Worm (Caenorhabditis elegans) whole organism, young adult: Measurements from ENCODE around the gene ZK1086.2.
A peak's percentile ranks its signal among the peaks of the same experiment; 100 is the strongest.

ENCODE experiments used
- B0261.1 ChIP-seq: sonication (generic microtip); optimal IDR thresholded peaks from 2 replicates; lab custom pipeline; 2016; ENCODE audit warnings: mild to moderate bottlenecking, missing genetic modification characterization, moderate library complexity, missing compliant biosample characterization
- C06A6.2 ChIP-seq: fragments of 200-800 bp; sonication (Bioruptor generic); conservative IDR thresholded peaks from 2 replicates; pipeline ENCODE4 v1.3.6; 2022; ENCODE audit warnings: missing genetic modification characterization, missing compliant biosample characterization
- D2030.7 ChIP-seq: fragments of 200-800 bp; sonication (Bioruptor generic); IDR thresholded peaks from 2 replicates; pipeline ENCODE4 v1.3.6; 2022; ENCODE audit warnings: missing genetic modification reagents, missing genetic modification characterization, missing compliant biosample characterization
- F10E7.11 ChIP-seq: sonication (generic microtip); optimal IDR thresholded peaks from 2 replicates; lab custom pipeline; 2017; ENCODE audit warnings: mild to moderate bottlenecking, missing genetic modification characterization, moderate library complexity, missing compliant biosample characterization
- F22D6.2 ChIP-seq: sonication (generic microtip); optimal IDR thresholded peaks from 2 replicates; lab custom pipeline; 2016; ENCODE audit warnings: mild to moderate bottlenecking, missing genetic modification characterization, missing compliant biosample characterization
- F23B12.7 ChIP-seq: sonication (generic microtip); optimal IDR thresholded peaks from 2 replicates; lab custom pipeline; 2017; ENCODE audit warnings: missing genetic modification characterization, mild to moderate bottlenecking, missing compliant biosample characterization, antibody characterized with exemption, moderate library complexity; ENCODE audit not compliant: insufficient read depth
- F37B4.10 ChIP-seq: fragments of 200-800 bp; sonication (Bioruptor generic); IDR thresholded peaks from 2 replicates; pipeline ENCODE4 v1.3.6; 2022; ENCODE audit warnings: missing genetic modification characterization, missing compliant biosample characterization
- F57C9.4 ChIP-seq: sonication (generic microtip); optimal IDR thresholded peaks from 2 replicates; lab custom pipeline; 2017; ENCODE audit warnings: mild to moderate bottlenecking, missing genetic modification characterization, missing compliant biosample characterization
- K12H6.12 ChIP-seq: fragments of 200-800 bp; sonication (Bioruptor generic); optimal IDR thresholded peaks from 2 replicates; lab custom pipeline; 2018; ENCODE audit warnings: mild to moderate bottlenecking, missing genetic modification characterization, missing compliant biosample characterization
- T26A5.8 ChIP-seq: sonication (generic microtip); optimal IDR thresholded peaks from 2 replicates; lab custom pipeline; 2016; ENCODE audit warnings: missing genetic modification characterization, missing compliant biosample characterization
- Y53F4B.3 ChIP-seq: fragments of 200-800 bp; sonication (Bioruptor generic); IDR thresholded peaks from 2 replicates; pipeline ENCODE4 v1.3.6; 2022; ENCODE audit warnings: missing genetic modification reagents, missing genetic modification characterization, missing compliant biosample characterization
- Y67H2A.10 ChIP-seq: fragments of 200-800 bp; sonication (Bioruptor generic); conservative IDR thresholded peaks from 2 replicates; pipeline ENCODE4 v1.3.6; 2022; ENCODE audit warnings: missing genetic modification reagents, missing genetic modification characterization, missing compliant biosample characterization
- ZK185.1 ChIP-seq: sonication (generic microtip); optimal IDR thresholded peaks from 2 replicates; lab custom pipeline; 2016; ENCODE audit warnings: mild to moderate bottlenecking, missing genetic modification characterization, missing compliant biosample characterization; ENCODE audit not compliant: poor library complexity, severe bottlenecking
- aptf-2 ChIP-seq: fragments of 200-800 bp; sonication (Bioruptor generic); conservative IDR thresholded peaks from 2 replicates; pipeline ENCODE4 v1.3.6; 2022; ENCODE audit warnings: missing genetic modification reagents, missing genetic modification characterization, missing compliant biosample characterization
- attf-6 ChIP-seq: fragments of 200-800 bp; sonication (Bioruptor generic); IDR thresholded peaks from 2 replicates; pipeline ENCODE4 v1.3.6; 2022; ENCODE audit warnings: missing genetic modification reagents, missing genetic modification characterization, missing compliant biosample characterization
- ccch-3 ChIP-seq: fragments of 200-800 bp; sonication (Bioruptor generic); optimal IDR thresholded peaks from 2 replicates; lab custom pipeline; 2018; ENCODE audit warnings: mild to moderate bottlenecking, missing genetic modification characterization, missing compliant biosample characterization
- cebp-2 ChIP-seq: fragments of 200-800 bp; sonication (Bioruptor generic); IDR thresholded peaks from 2 replicates; pipeline ENCODE4 v1.3.6; 2022; ENCODE audit warnings: missing genetic modification characterization, missing compliant biosample characterization
- ceh-27 ChIP-seq: fragments of 200-800 bp; sonication (Bioruptor generic); optimal IDR thresholded peaks from 2 replicates; lab custom pipeline; 2018; ENCODE audit warnings: mild to moderate bottlenecking, missing genetic modification characterization, moderate library complexity, missing compliant biosample characterization
- ceh-40 ChIP-seq: fragments of 200-800 bp; sonication (Bioruptor generic); IDR thresholded peaks from 2 replicates; pipeline ENCODE4 v1.3.6; 2022; ENCODE audit warnings: missing genetic modification characterization, missing compliant biosample characterization
- ceh-58 ChIP-seq: fragments of 200-800 bp; sonication (Bioruptor generic); IDR thresholded peaks from 2 replicates; pipeline ENCODE4 v1.3.6; 2022; ENCODE audit warnings: missing genetic modification characterization, missing compliant biosample characterization
- ceh-91 ChIP-seq: fragments of 200-800 bp; sonication (Bioruptor generic); IDR thresholded peaks from 2 replicates; pipeline ENCODE4 v1.3.6; 2022; ENCODE audit warnings: missing genetic modification reagents, missing genetic modification characterization, missing compliant biosample characterization
- die-1 ChIP-seq: sonication (generic microtip); optimal IDR thresholded peaks from 2 replicates; lab custom pipeline; 2016; ENCODE audit warnings: missing genotype, mild to moderate bottlenecking, missing genetic modification characterization, missing compliant biosample characterization
- dox-1 ChIP-seq: fragments of 200-800 bp; sonication (Bioruptor generic); IDR thresholded peaks from 2 replicates; pipeline ENCODE4 v1.3.6; 2022; ENCODE audit warnings: missing genetic modification reagents, missing genetic modification characterization, missing compliant biosample characterization
- egl-18 ChIP-seq: fragments of 200-800 bp; sonication (Bioruptor generic); IDR thresholded peaks from 2 replicates; pipeline ENCODE4 v1.3.6; 2022; ENCODE audit warnings: missing genetic modification reagents, missing genetic modification characterization, missing compliant biosample characterization
- egrh-3 ChIP-seq: fragments of 200-800 bp; sonication (Bioruptor generic); IDR thresholded peaks from 2 replicates; pipeline ENCODE4 v1.3.6; 2022; ENCODE audit warnings: missing genetic modification reagents, missing genetic modification characterization, missing compliant biosample characterization
- gei-17 ChIP-seq: fragments of 200-800 bp; sonication (Bioruptor generic); optimal IDR thresholded peaks from 2 replicates; lab custom pipeline; 2018; ENCODE audit warnings: mild to moderate bottlenecking, missing genetic modification characterization, missing compliant biosample characterization
- hmg-1.2 ChIP-seq: fragments of 200-800 bp; sonication (Bioruptor generic); IDR thresholded peaks from 2 replicates; pipeline ENCODE4 v1.3.6; 2022; ENCODE audit warnings: missing genetic modification reagents, missing genetic modification characterization, missing compliant biosample characterization
- lin-54 ChIP-seq: fragments of 200-800 bp; sonication (Bioruptor generic); optimal IDR thresholded peaks from 2 replicates; lab custom pipeline; 2018; ENCODE audit warnings: mild to moderate bottlenecking, missing genetic modification characterization, missing compliant biosample characterization
- lsy-27 ChIP-seq: sonication (generic microtip); optimal IDR thresholded peaks from 2 replicates; lab custom pipeline; 2017; ENCODE audit warnings: missing genetic modification characterization, mild to moderate bottlenecking, missing compliant biosample characterization, antibody characterized with exemption, missing genotype, borderline replicate concordance; ENCODE audit not compliant: insufficient read depth
- nfyb-1 ChIP-seq: fragments of 200-800 bp; sonication (Bioruptor generic); IDR thresholded peaks from 2 replicates; pipeline ENCODE4 v1.3.6; 2022; ENCODE audit warnings: missing genetic modification reagents, missing genetic modification characterization, missing compliant biosample characterization
- nhr-80 ChIP-seq: sonication (generic microtip); optimal IDR thresholded peaks from 2 replicates; lab custom pipeline; 2016; ENCODE audit warnings: missing genetic modification characterization, missing compliant biosample characterization
- nhr-90 ChIP-seq: sonication (generic microtip); optimal IDR thresholded peaks from 2 replicates; lab custom pipeline; 2016; ENCODE audit warnings: missing genotype, mild to moderate bottlenecking, missing genetic modification characterization, missing compliant biosample characterization
- pbrm-1 ChIP-seq: fragments of 200-800 bp; sonication (Bioruptor generic); IDR thresholded peaks from 2 replicates; pipeline ENCODE4 v1.3.6; 2022; ENCODE audit warnings: missing genetic modification reagents, missing genetic modification characterization, missing compliant biosample characterization
- pha-4 ChIP-seq: fragments of 150-350 bp; sonication (generic microtip); optimal IDR thresholded peaks from 2 replicates; lab custom pipeline; 2014; ENCODE audit warnings: missing biosample characterization, missing genetic modification reagents, missing genetic modification characterization
- rcor-1 ChIP-seq: fragments of 200-800 bp; sonication (Bioruptor generic); IDR thresholded peaks from 2 replicates; pipeline ENCODE4 v1.3.6; 2022; ENCODE audit warnings: missing genetic modification reagents, missing genetic modification characterization, missing compliant biosample characterization
- rec-8 ChIP-seq, 2 experiments: sonication (generic microtip); optimal IDR thresholded peaks; 2 replicates each; lab custom pipeline; 2016; ENCODE audit warnings: mild to moderate bottlenecking in 2 of 2, missing genetic modification characterization in 2 of 2, missing genetic modification reagents in 2 of 2, missing genotype in 2 of 2, missing biosample characterization in 1 of 2, missing compliant biosample characterization in 1 of 2, moderate library complexity in 1 of 2
- sdz-38 ChIP-seq: sonication (generic microtip); optimal IDR thresholded peaks from 2 replicates; lab custom pipeline; 2016; ENCODE audit warnings: missing genotype, missing genetic modification characterization, missing compliant biosample characterization
- snpc-4 ChIP-seq, 5 experiments: fragments of 150-350 bp in 1 of 5; sonication (generic microtip) in 4 of 5; optimal IDR thresholded peaks; 2 replicates each; lab custom pipeline; 2014 to 2018; ENCODE audit warnings: missing genetic modification characterization in 5 of 5, missing biosample characterization in 3 of 5, antibody characterized with exemption in 2 of 5, mild to moderate bottlenecking in 2 of 5, missing compliant biosample characterization in 2 of 5, missing genotype in 2 of 5, moderate library complexity in 2 of 5, missing genetic modification reagents in 1 of 5
- somi-1 ChIP-seq: fragments of 200-800 bp; sonication (Bioruptor generic); optimal IDR thresholded peaks from 2 replicates; lab custom pipeline; 2018; ENCODE audit warnings: mild to moderate bottlenecking, missing genetic modification characterization, missing compliant biosample characterization
- sptf-2 ChIP-seq: fragments of 200-800 bp; sonication (Bioruptor generic); optimal IDR thresholded peaks from 2 replicates; lab custom pipeline; 2018; ENCODE audit warnings: mild to moderate bottlenecking, missing genetic modification characterization, missing compliant biosample characterization
- tlf-1 ChIP-seq: fragments of 200-800 bp; sonication (Bioruptor generic); optimal IDR thresholded peaks from 2 replicates; lab custom pipeline; 2018; ENCODE audit warnings: mild to moderate bottlenecking, missing genetic modification characterization, missing compliant biosample characterization
- unc-130 ChIP-seq: sonication (generic microtip); optimal IDR thresholded peaks from 2 replicates; lab custom pipeline; 2016; ENCODE audit warnings: missing genetic modification reagents, missing genetic modification characterization, missing compliant biosample characterization
- xnd-1 ChIP-seq: sonication (generic microtip); optimal IDR thresholded peaks from 2 replicates; lab custom pipeline; 2016; ENCODE audit warnings: missing genotype, missing genetic modification reagents, missing genetic modification characterization, missing compliant biosample characterization
- zim-3 ChIP-seq: sonication (generic microtip); optimal IDR thresholded peaks from 2 replicates; lab custom pipeline; 2017; ENCODE audit warnings: mild to moderate bottlenecking, missing genetic modification characterization, moderate library complexity, missing compliant biosample characterization
- ztf-18 ChIP-seq: sonication (generic microtip); optimal IDR thresholded peaks from 2 replicates; lab custom pipeline; 2016; ENCODE audit warnings: missing genotype, mild to moderate bottlenecking, missing genetic modification characterization, missing compliant biosample characterization
- ztf-22 ChIP-seq: fragments of 200-800 bp; sonication (Bioruptor generic); optimal IDR thresholded peaks from 2 replicates; lab custom pipeline; 2018; ENCODE audit warnings: mild to moderate bottlenecking, missing genetic modification characterization, moderate library complexity, missing compliant biosample characterization
- ztf-28 ChIP-seq: fragments of 200-800 bp; sonication (Bioruptor generic); IDR thresholded peaks from 2 replicates; pipeline ENCODE4 v1.3.6; 2022; ENCODE audit warnings: missing genetic modification reagents, missing genetic modification characterization, missing compliant biosample characterization
- ztf-3 ChIP-seq: fragments of 200-800 bp; sonication (Bioruptor generic); optimal IDR thresholded peaks from 2 replicates; lab custom pipeline; 2018; ENCODE audit warnings: mild to moderate bottlenecking, missing genetic modification characterization, missing compliant biosample characterization

Gene ZK1086.2

DNA sequence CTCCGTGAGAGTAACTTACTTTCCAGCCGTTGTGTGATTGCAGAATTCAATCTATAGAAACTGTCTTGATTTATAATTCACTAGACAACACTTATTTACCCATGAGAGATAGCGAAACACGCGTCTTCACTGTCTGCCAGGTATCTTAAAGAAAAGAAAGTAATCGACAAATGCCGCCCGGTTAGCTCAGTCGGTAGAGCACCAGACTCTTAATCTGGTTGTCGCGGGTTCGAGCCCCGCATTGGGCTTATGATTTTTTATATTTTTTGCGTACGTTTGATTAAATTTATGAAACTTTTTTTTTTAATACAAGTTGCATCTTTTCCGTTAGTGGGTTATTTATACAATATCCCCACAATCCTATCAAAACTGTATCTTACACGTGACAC lies 11.4 kb downstream of the ZK1086.2 start (continued):
- TF ChIP-seq egrh-3 (GFP tag; lab: Robert Waterston, UW) (0 out of 2 replicates have a peak, but pooled peaks have one; percentile 18), cebp-2 (GFP tag; lab: Robert Waterston, UW) (no peak), C06A6.2 (no peak), ceh-58 (no peak), B0261.1 (tag; lab: Kevin White, UChicago) (peak; percentile 65), F22D6.2 (tag; lab: Kevin White, UChicago) (no peak), ztf-22 (GFP tag; lab: Kevin White, UChicago) (no peak), F10E7.11 (tag; lab: Kevin White, UChicago) (no peak), hmg-1.2 (GFP tag; lab: Robert Waterston, UW) (peak; percentile 68), sptf-2 (GFP tag; lab: Kevin White, UChicago) (peak; percentile 71), ceh-27 (GFP tag; lab: Kevin White, UChicago) (peak; percentile 2), ceh-91 (no peak), attf-6 (GFP tag; lab: Robert Waterston, UW) (no peak), ceh-40 (GFP tag; lab: Robert Waterston, UW) (peak; percentile 65; the same call in 1 of the 2 replicates), F57C9.4 (no peak), K12H6.12 (tag; lab: Kevin White, UChicago) (no peak), rcor-1 (0 out of 2 replicates have a peak, but pooled peaks have one; percentile 31), nhr-80 (no peak), ztf-28 (GFP tag; lab: Robert Waterston, UW) (no peak), zim-3 (no peak), ztf-18 (peak; percentile 11), unc-130 (GFP tag; lab: Kevin White, UChicago) (no peak), aptf-2 (GFP tag; lab: Robert Waterston, UW) (no peak), lin-54 (GFP tag; lab: Kevin White, UChicago) (no peak), pha-4 (no peak), tlf-1 (GFP tag; lab: Kevin White, UChicago) (no peak), nfyb-1 (no peak), gei-17 (GFP tag; lab: Kevin White, UChicago) (no peak), somi-1 (GFP tag; lab: Kevin White, UChicago) (no peak), ccch-3 (GFP tag; lab: Kevin White, UChicago) (no peak), rec-8 (tag; optimal IDR thresholded peaks at IDR 0.05; lab: Kevin White, UChicago) (peak in 1 of 2 experiments; percentile 25), Y67H2A.10 (GFP tag; lab: Robert Waterston, UW) (no peak), lsy-27 (tag; lab: Kevin White, UChicago) (no peak), F23B12.7 (peak; percentile 36), T26A5.8 (no peak), pbrm-1 (GFP tag; lab: Robert Waterston, UW) (peak; percentile 65; the same call in 1 of the 2 replicates), Y53F4B.3 (GFP tag; lab: Robert Waterston, UW) (no peak), sdz-38 (tag; lab: Kevin White, UChicago) (no peak), F37B4.10 (GFP tag; lab: Robert Waterston, UW) (no peak), egl-18 (no peak), nhr-90 (tag; lab: Kevin White, UChicago) (peak; percentile 21), ztf-3 (GFP tag; lab: Kevin White, UChicago) (no peak), die-1 (tag; lab: Kevin White, UChicago) (peak; percentile 81), ZK185.1 (peak; percentile 56), snpc-4 (GFP tag; optimal IDR thresholded peaks at IDR 0.05; lab: Kevin White, UChicago) (peak; percentile 3), snpc-4 (tag; optimal IDR thresholded peaks at IDR 0.05; lab: Kevin White, UChicago) (no peak), dox-1 (GFP tag; lab: Robert Waterston, UW) (peak; percentile 68; the same call in 1 of the 2 replicates), D2030.7 (GFP tag; lab: Robert Waterston, UW) (peak; percentile 63), xnd-1 (tag; lab: Kevin White, UChicago) (no peak)
